Worm (Caenorhabditis elegans) whole organism, L4/young adult: ENCODE measurements around the gene K07H8.2.

Experiments
- W03F9.2 ChIP-seq: fragments of 150-350 bp; optimal IDR thresholded peaks from 2 replicates; lab custom pipeline; 2014; ENCODE audit warnings: missing biosample characterization, missing genetic modification characterization
- dao-5 ChIP-seq: sonication (generic microtip); optimal IDR thresholded peaks from 2 replicates; lab custom pipeline; 2016; ENCODE audit warnings: missing genotype, missing genetic modification characterization, moderate library complexity, missing compliant biosample characterization
- him-1 ChIP-seq: sonication (generic microtip); optimal IDR thresholded peaks from 2 replicates; lab custom pipeline; 2016; ENCODE audit warnings: missing genotype, missing genetic modification reagents, missing genetic modification characterization, missing compliant biosample characterization

The K07H8.2 gene

ce11 chrIV:8302648-8303161, 11.4 kb downstream of the K07H8.2 start:
- no peak for TF ChIP-seq dao-5 (tag; lab: Kevin White, UChicago)
- TF ChIP-seq him-1 (tag; lab: Kevin White, UChicago), result no peak
- no peak for TF ChIP-seq W03F9.2 (tag; lab: Kevin White, UChicago)

DNA sequence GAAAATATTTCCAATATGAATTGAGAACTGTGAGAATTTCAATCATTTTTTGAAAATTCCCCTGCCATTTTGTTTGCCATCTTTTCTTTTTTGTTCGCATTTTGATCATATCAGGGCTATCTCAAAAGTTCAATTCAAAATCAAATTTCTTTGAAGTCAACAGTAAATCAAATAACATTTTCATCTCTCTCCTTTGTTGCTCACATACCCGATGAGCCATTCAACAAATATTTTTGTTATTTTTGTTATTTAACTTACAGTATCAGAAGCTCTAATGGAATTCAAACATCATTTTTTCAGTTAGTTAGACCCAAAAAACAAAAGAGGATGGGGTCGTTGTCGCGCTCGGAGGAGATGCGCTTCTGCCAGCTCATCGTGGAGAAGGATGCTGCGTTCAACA, 12.3 kb downstream of the K07H8.2 start, which contains the start of gene vha-5:
Gene vha-5 (plus strand): TSS at position 301 of the 400 bp plus-strand sequence.
- TF ChIP-seq him-1 (tag; lab: Kevin White, UChicago) (no peak), dao-5 (tag; lab: Kevin White, UChicago) (no peak), W03F9.2 (tag; lab: Kevin White, UChicago) (no peak)

ce11 chrIV:8307408-8307807, 16.1 kb downstream of the K07H8.2 start:
- no peak for TF ChIP-seq him-1 (tag; lab: Kevin White, UChicago)
- no peak for TF ChIP-seq W03F9.2 (tag; lab: Kevin White, UChicago)
- no peak for TF ChIP-seq dao-5 (tag; lab: Kevin White, UChicago)

ce11 chrIV:8312105-8312504, 20.8 kb downstream of the K07H8.2 start:
- no peak for TF ChIP-seq him-1 (tag; lab: Kevin White, UChicago)
- no peak for TF ChIP-seq dao-5 (tag; lab: Kevin White, UChicago)
- no peak for TF ChIP-seq W03F9.2 (tag; lab: Kevin White, UChicago)

DNA sequence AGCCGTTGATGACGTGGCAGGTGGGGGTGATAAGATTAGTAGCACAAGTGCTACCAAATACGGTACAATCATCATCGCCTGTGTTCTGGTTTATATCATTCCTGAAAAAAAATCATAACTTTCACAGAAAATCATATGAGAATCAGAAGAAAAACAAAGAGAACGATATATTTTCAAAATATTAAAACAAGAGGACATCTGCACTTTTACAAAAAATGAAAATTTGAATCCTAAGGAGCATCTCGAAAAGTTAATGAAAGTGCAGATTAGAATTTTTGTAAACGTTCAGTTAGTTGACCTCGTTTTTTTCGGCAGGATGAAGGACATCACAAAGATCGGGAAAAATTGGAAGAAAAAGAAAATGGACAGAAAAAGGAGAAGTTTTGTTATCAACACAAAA, 21.5 kb downstream of the K07H8.2 start, which contains the start of gene F35H10.10:
Gene F35H10.10 (minus strand): TSS at position 101 of the 400 bp plus-strand sequence.
- no peak for TF ChIP-seq dao-5 (tag; lab: Kevin White, UChicago)
- no peak for TF ChIP-seq him-1 (tag; lab: Kevin White, UChicago)
- no peak for TF ChIP-seq W03F9.2 (tag; lab: Kevin White, UChicago)

- TF ChIP-seq dao-5 (tag; lab: Kevin White, UChicago), result no peak
- TF ChIP-seq W03F9.2 (tag; lab: Kevin White, UChicago), result no peak
- TF ChIP-seq him-1 (tag; lab: Kevin White, UChicago), result no peak
Measured at ce11 chrIV:8317800-8318199, 26.5 kb downstream of the K07H8.2 start.

- TF ChIP-seq dao-5 (tag; lab: Kevin White, UChicago), result no peak
- TF ChIP-seq him-1 (tag; lab: Kevin White, UChicago), result no peak
- TF ChIP-seq W03F9.2 (tag; lab: Kevin White, UChicago), result no peak
Measured at ce11 chrIV:8318799-8319198, 27.5 kb downstream of the K07H8.2 start.

DNA sequence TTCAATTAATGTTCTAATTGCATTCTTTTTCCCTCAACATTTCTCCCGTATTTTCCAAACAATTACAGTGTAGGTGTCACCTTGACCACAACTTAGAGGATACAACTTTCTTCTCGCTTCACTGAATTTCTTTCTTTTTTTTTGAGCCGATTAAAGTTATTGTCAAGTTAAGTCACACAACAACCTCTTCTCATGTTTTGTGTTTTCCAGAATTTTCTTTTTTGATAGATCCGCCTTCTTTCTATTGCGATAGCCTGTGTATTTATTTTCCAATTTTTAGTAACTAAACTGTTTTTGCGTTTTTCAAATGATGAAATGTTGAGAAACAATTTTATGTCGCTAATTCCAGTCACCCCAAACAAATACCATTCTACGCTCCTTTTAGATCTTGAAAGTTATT, 34.3 kb downstream of the K07H8.2 start, which contains the start of gene F35H10.3:
Gene F35H10.3 (plus strand): TSS at position 301 of the 400 bp plus-strand sequence.
- no peak for TF ChIP-seq W03F9.2 (tag; lab: Kevin White, UChicago)
- TF ChIP-seq him-1 (tag; lab: Kevin White, UChicago), result no peak
- TF ChIP-seq dao-5 (tag; lab: Kevin White, UChicago), result no peak

DNA sequence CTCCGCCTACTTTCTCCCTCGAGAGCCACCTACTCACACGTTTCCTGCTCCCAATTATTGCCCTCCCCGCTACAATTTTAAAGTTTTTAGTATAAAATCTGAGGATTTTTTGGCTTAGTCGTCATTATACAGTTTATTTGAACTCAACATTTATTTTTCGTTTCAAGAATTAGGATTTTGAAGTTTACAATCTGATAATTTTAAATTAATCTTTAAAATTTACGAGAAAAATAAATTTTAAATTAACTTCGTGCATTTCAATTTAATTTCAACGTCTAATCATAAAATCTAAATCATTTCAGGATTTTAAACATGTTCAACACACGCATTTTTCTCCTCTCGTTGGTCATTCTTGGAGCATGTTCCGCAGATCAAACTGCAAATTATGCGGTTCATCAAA, 37.6 kb downstream of the K07H8.2 start, which contains the start of gene F35H10.2:
Gene F35H10.2 (plus strand): TSS at position 301 of the 400 bp plus-strand sequence.
- TF ChIP-seq dao-5 (tag; lab: Kevin White, UChicago) (no peak), him-1 (tag; lab: Kevin White, UChicago) (no peak), W03F9.2 (tag; lab: Kevin White, UChicago) (no peak)

DNA sequence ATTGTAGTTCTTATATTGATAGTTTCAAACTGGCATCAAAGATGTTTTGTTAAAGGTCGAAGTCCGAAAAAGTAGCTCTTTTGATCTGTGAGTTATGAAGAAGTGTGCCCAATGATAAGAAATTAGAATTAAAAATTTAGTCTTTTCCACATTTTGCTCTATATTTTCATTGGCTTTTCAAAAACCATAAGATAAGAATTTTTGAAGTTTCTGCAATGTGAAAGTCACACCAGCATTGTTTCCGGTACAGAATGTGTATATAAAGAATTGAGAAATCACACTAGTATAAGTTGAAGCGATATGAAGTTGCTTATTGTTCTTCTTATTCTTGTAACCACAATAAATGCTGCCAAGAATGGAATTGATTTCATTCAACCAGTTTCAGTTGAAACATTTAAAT, 41.2 kb downstream of the K07H8.2 start, which contains the start of gene lys-10:
Gene lys-10 (plus strand): TSS at position 301 of the 400 bp plus-strand sequence.
- TF ChIP-seq him-1 (tag; lab: Kevin White, UChicago) (no peak), dao-5 (tag; lab: Kevin White, UChicago) (no peak), W03F9.2 (tag; lab: Kevin White, UChicago) (no peak)

DNA sequence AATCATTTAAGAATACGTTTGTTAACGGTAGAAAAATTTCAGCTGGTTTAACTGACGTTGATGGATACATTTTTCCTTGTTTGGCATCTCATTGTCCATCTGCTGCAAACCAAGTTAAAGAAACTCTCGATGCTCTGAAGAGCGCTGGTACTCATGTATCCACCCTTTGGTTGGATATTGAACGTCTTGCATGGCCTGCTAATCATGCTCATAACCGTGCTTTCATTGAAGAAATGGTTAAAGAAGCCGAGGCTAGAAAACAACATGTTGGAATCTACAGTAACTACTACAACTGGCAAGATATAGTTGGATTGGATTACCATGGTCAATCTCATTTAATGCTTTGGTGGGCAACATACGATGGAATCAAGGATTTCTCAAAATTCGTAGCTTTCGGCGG, 41.7 kb downstream of the K07H8.2 start:
- TF ChIP-seq W03F9.2 (tag; lab: Kevin White, UChicago) (no peak), him-1 (tag; lab: Kevin White, UChicago) (no peak), dao-5 (tag; lab: Kevin White, UChicago) (no peak)

DNA sequence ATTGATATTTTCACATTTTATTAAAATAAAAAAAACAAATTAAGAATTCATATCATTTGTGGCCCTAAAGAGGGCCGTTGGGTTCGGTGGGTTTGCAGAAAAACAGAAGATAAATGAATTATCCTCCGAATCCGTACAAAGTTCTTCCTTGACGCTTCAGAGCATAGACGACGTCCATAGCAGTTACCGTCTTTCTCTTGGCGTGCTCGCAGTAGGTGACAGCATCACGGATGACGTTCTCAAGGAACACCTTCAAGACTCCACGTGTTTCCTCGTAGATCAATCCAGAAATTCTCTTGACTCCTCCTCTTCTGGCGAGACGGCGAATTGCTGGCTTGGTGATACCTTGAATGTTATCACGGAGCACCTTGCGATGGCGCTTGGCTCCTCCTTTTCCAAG, 42.2 kb downstream of the K07H8.2 start:
- TF ChIP-seq dao-5 (tag; lab: Kevin White, UChicago) (no peak), W03F9.2 (tag; lab: Kevin White, UChicago) (no peak), him-1 (tag; lab: Kevin White, UChicago) (no peak)

ce11 chrIV:8333954-8333987, 42.4 kb downstream of the K07H8.2 start, which contains the start of gene his-31:
Gene his-31, minus strand, starts transcription at chrIV:8333983.
- TF ChIP-seq W03F9.2 (tag; lab: Kevin White, UChicago) (no peak), dao-5 (tag; lab: Kevin White, UChicago) (no peak), him-1 (tag; lab: Kevin White, UChicago) (no peak)

DNA sequence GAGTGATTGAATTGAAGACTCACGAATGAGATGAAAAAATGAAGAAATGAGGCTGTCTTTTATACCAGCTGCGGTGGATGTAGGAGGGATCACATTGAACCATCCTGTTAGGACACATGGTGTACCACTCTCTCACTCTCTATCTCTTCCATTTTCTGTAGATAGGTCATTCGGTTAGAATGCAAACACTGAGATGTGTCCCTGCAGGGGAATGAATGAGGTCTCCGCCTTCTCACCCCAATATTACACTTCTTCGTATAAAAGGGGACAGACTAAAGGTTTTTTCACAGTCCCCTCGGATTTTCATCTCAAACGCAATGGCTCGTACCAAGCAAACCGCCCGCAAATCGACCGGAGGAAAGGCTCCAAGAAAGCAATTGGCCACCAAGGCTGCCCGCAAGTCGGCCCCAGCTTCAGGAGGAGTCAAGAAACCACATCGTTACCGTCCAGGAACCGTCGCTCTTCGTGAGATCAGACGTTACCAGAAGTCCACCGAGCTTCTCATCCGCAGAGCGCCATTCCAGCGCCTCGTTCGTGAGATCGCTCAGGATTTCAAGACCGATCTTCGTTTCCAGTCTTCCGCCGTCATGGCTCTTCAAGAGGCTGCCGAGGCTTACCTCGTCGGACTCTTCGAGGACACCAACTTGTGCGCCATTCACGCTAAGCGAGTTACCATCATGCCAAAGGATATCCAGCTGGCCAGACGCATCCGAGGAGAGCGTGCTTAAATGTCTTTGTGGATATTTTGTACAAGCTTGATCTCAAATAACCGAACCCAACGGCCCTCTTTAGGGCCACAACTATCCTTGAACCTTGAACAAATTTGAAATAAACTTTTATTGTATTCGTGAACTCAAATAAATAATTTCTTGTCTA, 42.9 kb downstream of the K07H8.2 start, which contains the start of gene his-32:
Gene his-32 (plus strand): TSS at position 318 of the 876 bp plus-strand sequence.
- TF ChIP-seq him-1 (tag; lab: Kevin White, UChicago) (no peak), dao-5 (tag; lab: Kevin White, UChicago) (no peak), W03F9.2 (tag; lab: Kevin White, UChicago) (no peak)
